Worm (Caenorhabditis elegans) whole organism, L4 larva: ENCODE data around the gene F31F7.1.

Experiments used
- D1046.2 ChIP-seq: fragments of 200-800 bp; sonication (Bioruptor generic); IDR thresholded peaks from 2 replicates; pipeline ENCODE4 v1.3.6; 2022; ENCODE audit warnings: missing genetic modification characterization, missing compliant biosample characterization
- F10B5.3 ChIP-seq: sonication (generic microtip); optimal IDR thresholded peaks from 2 replicates; lab custom pipeline; 2016; ENCODE audit warnings: mild to moderate bottlenecking, missing genetic modification characterization, missing compliant biosample characterization
- F26F4.8 ChIP-seq: fragments of 200-800 bp; sonication (Bioruptor generic); conservative IDR thresholded peaks from 2 replicates; pipeline ENCODE4 v1.3.6; 2022; ENCODE audit warnings: missing genetic modification characterization, missing compliant biosample characterization
- F37D6.2 ChIP-seq: sonication (generic microtip); optimal IDR thresholded peaks from 2 replicates; lab custom pipeline; 2016; ENCODE audit warnings: mild to moderate bottlenecking, missing genetic modification characterization, missing compliant biosample characterization
- F44E2.7 ChIP-seq: fragments of 200-800 bp; sonication (Bioruptor generic); IDR thresholded peaks from 2 replicates; pipeline ENCODE4 v2.1.2; 2022; ENCODE audit warnings: missing genetic modification characterization, missing compliant biosample characterization
- F49E8.2 ChIP-seq: sonication (generic microtip); optimal IDR thresholded peaks from 2 replicates; lab custom pipeline; 2016; ENCODE audit warnings: missing compliant biosample characterization, mild to moderate bottlenecking, missing genetic modification characterization, borderline replicate concordance
- R02D3.7 ChIP-seq: fragments of 150-350 bp; sonication (generic microtip); optimal IDR thresholded peaks from 3 replicates; lab custom pipeline; 2014; ENCODE audit warnings: missing biosample characterization, missing genetic modification characterization
- T20F7.1 ChIP-seq: fragments of 200-800 bp; sonication (Bioruptor generic); optimal IDR thresholded peaks from 2 replicates; lab custom pipeline; 2018; ENCODE audit warnings: mild to moderate bottlenecking, missing genetic modification characterization, missing compliant biosample characterization
- Y48G9A.11 ChIP-seq: fragments of 200-800 bp; sonication (Bioruptor generic); IDR thresholded peaks from 2 replicates; pipeline ENCODE4 v1.3.6; 2022; ENCODE audit warnings: missing genetic modification reagents, missing genetic modification characterization, missing compliant biosample characterization
- Y5F2A.4 ChIP-seq: fragments of 200-800 bp; sonication (Bioruptor generic); optimal IDR thresholded peaks from 2 replicates; lab custom pipeline; 2018; ENCODE audit warnings: mild to moderate bottlenecking, missing genetic modification characterization, missing compliant biosample characterization
- Y75B8A.6 ChIP-seq: fragments of 200-800 bp; sonication (Bioruptor generic); IDR thresholded peaks from 2 replicates; pipeline ENCODE4 v1.3.6; 2022; ENCODE audit warnings: missing genetic modification reagents, missing genetic modification characterization, missing compliant biosample characterization
- ZK337.2 ChIP-seq: fragments of 200-800 bp; sonication (Bioruptor generic); IDR thresholded peaks from 2 replicates; pipeline ENCODE4 v1.3.6; 2022; ENCODE audit warnings: missing genetic modification reagents, missing genetic modification characterization, missing compliant biosample characterization
- ama-1 ChIP-seq: fragments of 150-350 bp; optimal IDR thresholded peaks from 2 replicates; lab custom pipeline; 2014; ENCODE audit warnings: inconsistent platforms, mixed read lengths
- attf-4 ChIP-seq: sonication (generic microtip); optimal IDR thresholded peaks from 3 replicates; lab custom pipeline; 2017; ENCODE audit warnings: missing biosample characterization, missing genetic modification characterization
- ceh-32 ChIP-seq: sonication (generic microtip); optimal IDR thresholded peaks from 2 replicates; lab custom pipeline; 2016; ENCODE audit warnings: mild to moderate bottlenecking, missing genetic modification characterization, missing compliant biosample characterization; ENCODE audit not compliant: poor library complexity
- ceh-44 ChIP-seq: fragments of 200-800 bp; sonication (Bioruptor generic); IDR thresholded peaks from 2 replicates; pipeline ENCODE4 v1.3.6; 2022; ENCODE audit warnings: missing genetic modification reagents, missing genetic modification characterization, missing compliant biosample characterization
- ceh-82 ChIP-seq: sonication (generic microtip); optimal IDR thresholded peaks from 2 replicates; lab custom pipeline; 2017; ENCODE audit warnings: missing biosample characterization, missing genetic modification characterization
- ctbp-1 ChIP-seq: fragments of 200-800 bp; sonication (Bioruptor generic); IDR thresholded peaks from 2 replicates; pipeline ENCODE4 v1.3.6; 2022; ENCODE audit warnings: missing genetic modification reagents, missing genetic modification characterization, missing compliant biosample characterization
- daf-12 ChIP-seq: fragments of 150-350 bp; optimal IDR thresholded peaks from 2 replicates; lab custom pipeline; 2014; ENCODE audit warnings: missing biosample characterization, missing genetic modification reagents, missing genetic modification characterization
- daf-16 ChIP-seq, 3 experiments: sonication (generic microtip); optimal IDR thresholded peaks; 2 replicates each; lab custom pipeline; 2016 to 2017; ENCODE audit warnings: missing genetic modification characterization in 3 of 3, missing genetic modification reagents in 3 of 3, mild to moderate bottlenecking in 2 of 3, missing compliant biosample characterization in 2 of 3, missing biosample characterization in 1 of 3, moderate library complexity in 1 of 3
- daf-19 ChIP-seq: fragments of 200-800 bp; sonication (Bioruptor generic); conservative IDR thresholded peaks from 2 replicates; pipeline ENCODE4 v1.3.6; 2022; ENCODE audit warnings: missing genetic modification characterization, missing compliant biosample characterization
- dmd-8 ChIP-seq: fragments of 200-800 bp; sonication (Bioruptor generic); IDR thresholded peaks from 2 replicates; pipeline ENCODE4 v1.3.6; 2022; ENCODE audit warnings: missing genetic modification characterization, missing compliant biosample characterization
- dpl-1 ChIP-seq: fragments of 150-350 bp; optimal IDR thresholded peaks from 2 replicates; lab custom pipeline; 2014; ENCODE audit warnings: missing biosample characterization, missing genetic modification reagents, missing genetic modification characterization
- duxl-1 ChIP-seq: sonication (generic microtip); optimal IDR thresholded peaks from 2 replicates; lab custom pipeline; 2016; ENCODE audit warnings: mild to moderate bottlenecking, missing genetic modification characterization, moderate library complexity, missing compliant biosample characterization; ENCODE audit not compliant: poor library complexity
- fkh-10 ChIP-seq: fragments of 150-350 bp; optimal IDR thresholded peaks from 2 replicates; lab custom pipeline; 2014; ENCODE audit warnings: missing biosample characterization, missing genetic modification reagents, missing genetic modification characterization
- hlh-30 ChIP-seq: sonication (generic microtip); optimal IDR thresholded peaks from 2 replicates; lab custom pipeline; 2017; ENCODE audit warnings: antibody characterized with exemption, mild to moderate bottlenecking, missing genetic modification characterization, missing compliant biosample characterization; ENCODE audit not compliant: insufficient read depth
- hmg-1.1 ChIP-seq: fragments of 200-800 bp; sonication (Bioruptor generic); IDR thresholded peaks from 2 replicates; pipeline ENCODE4 v1.3.6; 2022; ENCODE audit warnings: missing genetic modification reagents, missing genetic modification characterization, missing compliant biosample characterization
- lin-13 ChIP-seq: fragments of 150-350 bp; optimal IDR thresholded peaks from 2 replicates; lab custom pipeline; 2014; ENCODE audit warnings: missing biosample characterization, missing genetic modification reagents, missing genetic modification characterization
- lin-38 ChIP-seq: fragments of 200-800 bp; sonication (Bioruptor generic); IDR thresholded peaks from 2 replicates; pipeline ENCODE4 v1.3.6; 2022; ENCODE audit warnings: missing genetic modification reagents, missing genetic modification characterization, missing compliant biosample characterization
- lir-3 ChIP-seq: sonication (generic microtip); optimal IDR thresholded peaks from 2 replicates; lab custom pipeline; 2016; ENCODE audit warnings: mild to moderate bottlenecking, missing genetic modification characterization, missing compliant biosample characterization
- mdt-29 ChIP-seq: fragments of 200-800 bp; sonication (Bioruptor generic); IDR thresholded peaks from 2 replicates; pipeline ENCODE4 v1.3.6; 2022; ENCODE audit warnings: missing genetic modification reagents, missing genetic modification characterization, missing compliant biosample characterization
- mes-2 ChIP-seq: sonication (generic microtip); optimal IDR thresholded peaks from 2 replicates; lab custom pipeline; 2016; ENCODE audit warnings: missing genotype, mild to moderate bottlenecking, missing genetic modification characterization, missing compliant biosample characterization; ENCODE audit not compliant: poor library complexity, severe bottlenecking
- mxl-2 ChIP-seq: fragments of 200-800 bp; sonication (Bioruptor generic); conservative IDR thresholded peaks from 2 replicates; pipeline ENCODE4 v1.3.6; 2022; ENCODE audit warnings: missing genetic modification reagents, missing genetic modification characterization, missing compliant biosample characterization
- mxl-3 ChIP-seq: fragments of 200-800 bp; sonication (Bioruptor generic); optimal IDR thresholded peaks from 2 replicates; lab custom pipeline; 2018; ENCODE audit warnings: mild to moderate bottlenecking, missing genetic modification characterization, missing compliant biosample characterization
- nhr-10 ChIP-seq: fragments of 150-350 bp; optimal IDR thresholded peaks from 2 replicates; lab custom pipeline; 2014; ENCODE audit warnings: missing biosample characterization, missing genetic modification characterization
- nhr-11 ChIP-seq: fragments of 150-350 bp; optimal IDR thresholded peaks from 2 replicates; lab custom pipeline; 2014; ENCODE audit warnings: missing biosample characterization, missing genetic modification characterization
- nhr-25 ChIP-seq: sonication (generic microtip); optimal IDR thresholded peaks from 2 replicates; lab custom pipeline; 2017; ENCODE audit warnings: missing genetic modification characterization, mild to moderate bottlenecking, missing compliant biosample characterization, antibody characterized with exemption, moderate library complexity, borderline replicate concordance; ENCODE audit not compliant: insufficient read depth
- nhr-41 ChIP-seq: fragments of 200-800 bp; sonication (Bioruptor generic); IDR thresholded peaks from 2 replicates; pipeline ENCODE4 v1.3.6; 2022; ENCODE audit warnings: missing genetic modification reagents, missing genetic modification characterization, missing compliant biosample characterization
- nhr-48 ChIP-seq: sonication (generic microtip); optimal IDR thresholded peaks from 2 replicates; lab custom pipeline; 2016; ENCODE audit warnings: mild to moderate bottlenecking, missing genetic modification characterization, missing compliant biosample characterization
- nhr-76 ChIP-seq: fragments of 150-350 bp; optimal IDR thresholded peaks from 2 replicates; lab custom pipeline; 2014; ENCODE audit warnings: missing biosample characterization, missing genetic modification characterization
- nhr-77 ChIP-seq: fragments of 150-350 bp; optimal IDR thresholded peaks from 2 replicates; lab custom pipeline; 2014; ENCODE audit warnings: missing biosample characterization, missing genetic modification characterization
- php-3 ChIP-seq: fragments of 200-800 bp; sonication (Bioruptor generic); IDR thresholded peaks from 2 replicates; pipeline ENCODE4 v1.3.6; 2022; ENCODE audit warnings: missing genetic modification reagents, missing genetic modification characterization, missing compliant biosample characterization
- pqm-1 ChIP-seq: sonication (generic microtip); optimal IDR thresholded peaks from 2 replicates; lab custom pipeline; 2017; ENCODE audit warnings: missing biosample characterization, missing genetic modification characterization
- sdz-12 ChIP-seq: fragments of 200-800 bp; sonication (Bioruptor generic); optimal IDR thresholded peaks from 2 replicates; lab custom pipeline; 2018; ENCODE audit warnings: mild to moderate bottlenecking, missing genetic modification characterization, missing compliant biosample characterization
- set-16 ChIP-seq: fragments of 200-800 bp; sonication (Bioruptor generic); IDR thresholded peaks from 2 replicates; pipeline ENCODE4 v1.3.6; 2022; ENCODE audit warnings: missing genetic modification reagents, missing genetic modification characterization, missing compliant biosample characterization
- snpc-1.2 ChIP-seq: fragments of 200-800 bp; sonication (Bioruptor generic); IDR thresholded peaks from 2 replicates; pipeline ENCODE4 v1.3.6; 2022; ENCODE audit warnings: missing genetic modification reagents, missing genetic modification characterization, missing compliant biosample characterization
- spr-3 ChIP-seq: fragments of 200-800 bp; sonication (Bioruptor generic); optimal IDR thresholded peaks from 2 replicates; lab custom pipeline; 2018; ENCODE audit warnings: mild to moderate bottlenecking, missing genetic modification characterization, missing compliant biosample characterization
- unc-130 ChIP-seq: sonication (generic microtip); optimal IDR thresholded peaks from 2 replicates; lab custom pipeline; 2016; ENCODE audit warnings: missing genetic modification reagents, missing genetic modification characterization, missing compliant biosample characterization
- unc-39 ChIP-seq: sonication (generic microtip); optimal IDR thresholded peaks from 2 replicates; lab custom pipeline; 2017; ENCODE audit warnings: missing biosample characterization, missing genetic modification characterization
- vab-7 ChIP-seq: fragments of 200-800 bp; sonication (Bioruptor generic); IDR thresholded peaks from 2 replicates; pipeline ENCODE4 v1.3.6; 2022; ENCODE audit warnings: missing genetic modification reagents, missing genetic modification characterization, missing compliant biosample characterization
- zfp-3 ChIP-seq: fragments of 200-800 bp; sonication (Bioruptor generic); conservative IDR thresholded peaks from 2 replicates; pipeline ENCODE4 v1.3.6; 2022; ENCODE audit warnings: missing genetic modification reagents, missing genetic modification characterization, missing compliant biosample characterization

F31F7.1 gene

ce11 chrV:6239855-6240254, 36.4 kb upstream of the F31F7.1 start (continued):
- TF ChIP-seq daf-12 (tag; lab: Kevin White, UChicago) (no peak), F37D6.2 (tag; lab: Kevin White, UChicago) (no peak), dpl-1 (GFP tag; lab: Kevin White, UChicago) (no peak), ama-1 (lab: Kevin White, UChicago) (no peak), Y75B8A.6 (GFP tag; lab: Robert Waterston, UW) (no peak), ZK337.2 (GFP tag; lab: Robert Waterston, UW) (no peak), lin-13 (GFP tag; lab: Kevin White, UChicago) (no peak), mes-2 (tag; lab: Kevin White, UChicago) (peak; percentile 15), lir-3 (no peak), F10B5.3 (tag; lab: Kevin White, UChicago) (no peak), nhr-25 (tag; lab: Kevin White, UChicago) (no peak), spr-3 (no peak), nhr-41 (GFP tag; lab: Robert Waterston, UW) (no peak), R02D3.7 (no peak), pqm-1 (tag; lab: Kevin White, UChicago) (no peak), F49E8.2 (tag; lab: Kevin White, UChicago) (no peak), php-3 (GFP tag; lab: Robert Waterston, UW) (no peak), hlh-30 (peak; percentile 69), mdt-29 (GFP tag; lab: Robert Waterston, UW) (no peak; the same call in 1 of the 2 replicates), fkh-10 (GFP tag; lab: Kevin White, UChicago) (no peak), daf-16 (GFP tag; optimal IDR thresholded peaks at IDR 0.05; lab: Kevin White, UChicago) (no peak), daf-16 (tag; optimal IDR thresholded peaks at IDR 0.05; lab: Kevin White, UChicago) (peak; percentile 3), F26F4.8 (GFP tag; lab: Robert Waterston, UW) (no peak), mxl-2 (GFP tag; lab: Robert Waterston, UW) (no peak), ceh-82 (tag; lab: Kevin White, UChicago) (no peak), ceh-32 (no peak), T20F7.1 (GFP tag; lab: Kevin White, UChicago) (no peak), vab-7 (no peak), hmg-1.1 (GFP tag; lab: Robert Waterston, UW) (0 out of 2 replicates have a peak, but pooled peaks have one; percentile 40), unc-130 (no peak), snpc-1.2 (GFP tag; lab: Robert Waterston, UW) (no peak), zfp-3 (GFP tag; lab: Robert Waterston, UW) (no peak), F44E2.7 (GFP tag; lab: Robert Waterston, UW) (no peak), nhr-48 (peak; percentile 98), nhr-11 (tag; lab: Kevin White, UChicago) (no peak), lin-38 (no peak), ceh-44 (no peak), daf-19 (GFP tag; lab: Robert Waterston, UW) (no peak), Y48G9A.11 (GFP tag; lab: Robert Waterston, UW) (no peak), sdz-12 (GFP tag; lab: Kevin White, UChicago) (no peak), nhr-76 (tag; lab: Kevin White, UChicago) (no peak), nhr-10 (tag; lab: Kevin White, UChicago) (peak; percentile 54), dmd-8 (GFP tag; lab: Robert Waterston, UW) (no peak), attf-4 (tag; lab: Kevin White, UChicago) (no peak), mxl-3 (GFP tag; lab: Kevin White, UChicago) (peak; percentile 37), Y5F2A.4 (GFP tag; lab: Kevin White, UChicago) (no peak), nhr-77 (tag; lab: Kevin White, UChicago) (peak; percentile 59), duxl-1 (tag; lab: Kevin White, UChicago) (no peak), unc-39 (tag; lab: Kevin White, UChicago) (no peak), set-16 (GFP tag; lab: Robert Waterston, UW) (no peak), D1046.2 (no peak), ctbp-1 (GFP tag; lab: Robert Waterston, UW) (no peak)
